Worm (Caenorhabditis elegans): ENCODE results near the gene srt-38.

srt-38 gene

DNA sequence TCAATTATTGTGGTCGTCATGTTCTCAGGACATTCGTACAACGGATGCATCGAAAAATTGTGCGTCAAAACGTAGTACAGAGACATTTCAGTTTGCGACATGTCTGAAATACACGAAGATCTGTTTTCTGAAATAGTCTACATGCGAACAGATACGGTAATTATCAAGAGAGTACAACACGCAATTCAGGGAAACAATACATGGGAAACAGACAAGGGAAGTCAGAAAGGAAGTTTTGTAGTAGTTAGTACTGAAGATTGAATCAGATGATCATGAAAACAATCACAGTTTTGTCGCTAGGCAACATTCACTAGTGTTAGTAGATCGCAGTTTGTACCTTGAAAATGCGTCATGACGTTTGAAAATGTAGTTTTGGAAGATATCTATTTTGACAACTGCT lies 21.1 kb downstream of the srt-38 start, which contains the start of gene srt-13:
Gene srt-13 (minus strand): TSS at position 101 of the 400 bp plus-strand sequence.
- TF ChIP-seq flt-1 (GFP tag; IDR thresholded peaks at IDR 0.05) (no peak), med-1 (GFP tag; optimal IDR thresholded peaks at IDR 0.05; ENCODE audit: insufficient read depth) (no peak), cog-1 (tag; optimal IDR thresholded peaks at IDR 0.05) (no peak), tab-1 (GFP tag; IDR thresholded peaks at IDR 0.05) (no peak), ztf-29 (GFP tag; IDR thresholded peaks at IDR 0.05) (no peak), klf-2 (GFP tag; conservative IDR thresholded peaks at IDR 0.05) (no peak), ztf-23 (GFP tag; IDR thresholded peaks at IDR 0.05) (no peak), ref-1 (GFP tag; conservative IDR thresholded peaks at IDR 0.05) (no peak), T22C8.4 (GFP tag; IDR thresholded peaks at IDR 0.05) (no peak)

DNA sequence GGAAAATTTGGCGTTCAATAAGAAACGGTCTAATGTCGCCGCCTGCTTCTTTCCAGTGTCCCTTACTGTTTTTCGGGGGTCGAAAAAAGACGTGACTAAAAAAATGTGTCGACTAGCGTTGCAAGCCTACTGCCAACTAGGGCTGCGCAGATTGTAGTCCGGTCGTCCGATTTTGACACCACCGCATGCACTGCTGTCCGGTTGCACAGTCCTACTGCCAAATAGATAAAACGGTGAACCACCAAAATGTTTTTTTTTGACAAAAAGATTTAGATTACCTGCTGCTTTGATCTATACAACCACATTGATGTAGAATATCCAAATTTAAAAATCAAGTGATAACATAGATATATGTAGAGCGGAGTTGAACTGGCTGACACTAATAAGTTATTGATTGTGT lies 22.8 kb downstream of the srt-38 start:
- no peak for TF ChIP-seq flt-1 (GFP tag; IDR thresholded peaks at IDR 0.05)
- no peak for TF ChIP-seq cog-1 (tag; optimal IDR thresholded peaks at IDR 0.05)
- no peak for TF ChIP-seq med-1 (GFP tag; optimal IDR thresholded peaks at IDR 0.05; ENCODE audit: insufficient read depth)

DNA sequence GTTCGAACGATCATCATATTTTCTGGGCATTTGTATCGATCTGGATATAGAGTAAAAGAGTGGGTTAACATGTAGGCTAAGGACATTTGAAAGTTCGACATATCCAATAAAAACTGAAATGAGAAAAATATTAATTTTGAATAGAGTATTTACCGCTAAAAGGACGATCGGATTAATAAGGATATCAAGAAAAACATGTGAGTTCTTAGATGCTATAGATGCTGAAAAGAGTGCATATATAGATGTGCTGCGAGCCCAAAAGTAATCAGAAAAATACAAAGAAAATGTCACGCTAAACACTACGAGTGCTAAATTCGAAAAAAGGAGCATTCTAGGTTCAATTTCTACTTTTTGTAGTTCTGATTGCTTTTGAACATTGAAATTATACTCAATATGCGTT lies 28.7 kb downstream of the srt-38 start, which contains the start of gene srt-12:
Gene srt-12 (minus strand): TSS at position 101 of the 400 bp plus-strand sequence.
- no peak for TF ChIP-seq tab-1 (GFP tag; IDR thresholded peaks at IDR 0.05)
- TF ChIP-seq T22C8.4 (GFP tag; IDR thresholded peaks at IDR 0.05) = no peak
- TF ChIP-seq ref-1 (GFP tag; conservative IDR thresholded peaks at IDR 0.05) = no peak
- TF ChIP-seq flt-1 (GFP tag; IDR thresholded peaks at IDR 0.05) = no peak
- TF ChIP-seq cog-1 (tag; optimal IDR thresholded peaks at IDR 0.05) = no peak
- no peak for TF ChIP-seq med-1 (GFP tag; optimal IDR thresholded peaks at IDR 0.05; ENCODE audit: insufficient read depth)

DNA sequence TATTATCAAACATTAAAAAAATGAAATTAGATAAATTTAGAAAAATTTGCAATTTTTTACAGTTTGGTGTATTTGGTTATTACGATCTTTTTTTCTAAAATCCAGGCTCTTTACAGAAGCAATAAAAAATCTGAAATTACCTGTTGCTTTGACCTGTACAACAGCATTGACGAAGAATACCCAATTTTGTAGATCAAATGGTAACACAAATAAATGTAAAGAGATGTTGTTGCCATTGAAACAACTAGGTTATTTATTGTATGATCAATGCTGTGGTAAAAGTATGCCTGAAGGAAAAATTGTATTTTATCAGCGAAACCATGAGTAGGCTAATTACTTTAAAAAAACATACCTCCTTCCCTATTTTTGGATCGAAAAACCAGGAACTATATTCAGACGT lies 29.6 kb downstream of the srt-38 start:
- TF ChIP-seq cog-1 (tag; optimal IDR thresholded peaks at IDR 0.05) (no peak), flt-1 (GFP tag; IDR thresholded peaks at IDR 0.05) (no peak), T22C8.4 (GFP tag; IDR thresholded peaks at IDR 0.05) (no peak), tab-1 (GFP tag; IDR thresholded peaks at IDR 0.05) (no peak), med-1 (GFP tag; optimal IDR thresholded peaks at IDR 0.05; ENCODE audit: insufficient read depth) (no peak), ztf-23 (GFP tag; IDR thresholded peaks at IDR 0.05) (no peak), ztf-29 (GFP tag; IDR thresholded peaks at IDR 0.05) (no peak), klf-2 (GFP tag; conservative IDR thresholded peaks at IDR 0.05) (no peak), ref-1 (GFP tag; conservative IDR thresholded peaks at IDR 0.05) (no peak)

DNA sequence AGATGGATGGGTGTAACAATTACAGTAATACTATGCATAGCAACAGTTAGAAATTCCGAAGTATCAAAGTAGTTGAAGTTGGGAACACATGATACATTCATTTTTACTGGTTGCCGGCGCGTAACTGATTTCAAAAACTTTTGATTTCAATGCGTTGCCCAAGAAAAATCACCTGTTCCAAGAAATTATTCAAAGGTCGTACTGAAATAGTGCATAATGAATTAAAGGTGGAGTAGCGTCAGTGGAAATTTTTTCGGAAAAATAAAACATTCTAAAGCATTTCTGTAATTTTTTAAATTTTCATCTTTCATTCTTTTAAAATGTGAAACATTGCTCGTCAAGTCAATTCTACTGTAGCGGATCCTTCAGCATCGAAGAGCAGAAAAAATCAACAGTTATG lies 30.9 kb downstream of the srt-38 start, which contains the start of gene srh-204:
Gene srh-204 (minus strand): TSS at position 101 of the 400 bp plus-strand sequence.
- no peak for TF ChIP-seq T22C8.4 (GFP tag; IDR thresholded peaks at IDR 0.05)
- no peak for TF ChIP-seq ztf-23 (GFP tag; IDR thresholded peaks at IDR 0.05)
- TF ChIP-seq ref-1 (GFP tag; conservative IDR thresholded peaks at IDR 0.05) = no peak
- TF ChIP-seq flt-1 (GFP tag; IDR thresholded peaks at IDR 0.05) = no peak
- no peak for TF ChIP-seq tab-1 (GFP tag; IDR thresholded peaks at IDR 0.05)
- TF ChIP-seq ztf-29 (GFP tag; IDR thresholded peaks at IDR 0.05) = no peak
- TF ChIP-seq med-1 (GFP tag; optimal IDR thresholded peaks at IDR 0.05; ENCODE audit: insufficient read depth) = no peak
- no peak for TF ChIP-seq cog-1 (tag; optimal IDR thresholded peaks at IDR 0.05)
- TF ChIP-seq klf-2 (GFP tag; conservative IDR thresholded peaks at IDR 0.05) = no peak

DNA sequence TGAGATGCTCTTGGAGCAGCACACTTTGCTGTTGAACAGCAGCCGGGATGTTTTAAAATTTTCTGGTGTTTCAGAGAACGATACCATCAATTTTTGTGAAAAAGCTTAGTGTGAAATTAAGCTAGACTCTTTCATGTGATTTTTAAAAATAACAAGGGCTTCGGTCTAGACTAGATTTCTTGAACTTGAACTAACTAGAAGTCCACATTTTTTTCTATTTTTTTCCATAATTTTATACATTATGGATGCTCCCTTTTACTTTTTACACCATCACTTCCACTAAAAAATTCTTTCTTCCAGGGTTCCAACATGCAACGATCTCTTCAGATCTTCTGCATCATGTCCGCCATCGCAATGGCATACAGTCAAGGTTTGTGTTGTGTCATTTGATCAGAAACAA lies 35.0 kb downstream of the srt-38 start, which contains the start of gene nlp-13:
Gene nlp-13 (plus strand): TSS at position 301 of the 400 bp plus-strand sequence.
- no peak for TF ChIP-seq ztf-23 (GFP tag; IDR thresholded peaks at IDR 0.05)
- no peak for TF ChIP-seq klf-2 (GFP tag; conservative IDR thresholded peaks at IDR 0.05)
- TF ChIP-seq med-1 (GFP tag; optimal IDR thresholded peaks at IDR 0.05; ENCODE audit: insufficient read depth) = no peak
- no peak for TF ChIP-seq flt-1 (GFP tag; IDR thresholded peaks at IDR 0.05)
- TF ChIP-seq T22C8.4 (GFP tag; IDR thresholded peaks at IDR 0.05) = no peak
- TF ChIP-seq cog-1 (tag; optimal IDR thresholded peaks at IDR 0.05) = no peak
- TF ChIP-seq ref-1 (GFP tag; conservative IDR thresholded peaks at IDR 0.05) = no peak
- TF ChIP-seq ztf-29 (GFP tag; IDR thresholded peaks at IDR 0.05) = no peak
- no peak for TF ChIP-seq tab-1 (GFP tag; IDR thresholded peaks at IDR 0.05)

Measured in whole organism, midembryonic.